Fruit fly (Drosophila melanogaster) whole organism, larva: ENCODE measurements around the gene Cpr73D.

ENCODE experiments used
- noc ChIP-seq: fragments of 200-800 bp; sonication (Bioruptor generic); optimal IDR thresholded peaks from 3 replicates; lab custom pipeline; 2019; ENCODE audit warnings: missing biosample characterization, mild to moderate bottlenecking, missing genetic modification characterization, moderate library complexity

The Cpr73D gene

DNA sequence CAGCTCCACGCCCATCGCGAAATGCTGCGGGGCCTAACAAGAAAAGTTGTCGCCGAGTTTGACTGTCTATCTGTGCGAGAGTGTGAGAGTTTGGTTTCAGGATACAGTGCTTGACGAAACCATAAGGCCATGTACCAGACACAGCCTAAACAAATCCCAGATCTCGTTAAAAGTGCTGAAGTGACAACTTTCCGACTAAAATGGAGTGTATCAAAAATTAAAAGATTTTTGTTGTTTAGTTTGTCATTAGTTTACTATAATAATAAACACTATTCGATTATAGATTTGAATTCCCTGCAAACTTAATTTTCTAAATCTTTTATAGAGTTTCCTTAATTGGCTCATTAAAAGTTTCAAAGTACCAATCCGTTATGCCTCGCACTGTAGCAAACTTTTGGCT lies 63.8 kb downstream of the Cpr73D start:
- TF ChIP-seq noc (tag; lab: Kevin White, UChicago) = peak; percentile 40

- no peak for TF ChIP-seq noc (tag; lab: Kevin White, UChicago)
These were observed 64.7 kb downstream of the Cpr73D start for dm6 chr3L:16892728-16893271.

DNA sequence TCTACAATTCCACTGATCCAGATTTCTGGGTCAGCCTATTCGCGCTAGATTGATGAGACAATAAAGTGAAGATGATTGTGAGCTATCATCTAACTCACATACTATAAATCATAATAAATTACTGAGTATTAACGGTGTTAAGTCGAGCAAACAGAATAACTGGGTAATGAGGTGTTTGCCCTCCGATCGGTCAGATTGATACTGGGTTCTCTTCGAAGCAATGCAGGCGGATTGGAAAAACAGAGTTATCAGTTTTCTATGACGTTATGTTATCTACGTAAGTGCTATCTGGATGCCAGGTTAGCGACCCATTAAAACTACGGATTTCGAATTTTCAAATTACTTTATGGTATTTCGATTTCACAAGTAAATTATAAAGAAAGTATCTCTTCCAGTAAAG lies 65.6 kb downstream of the Cpr73D start:
- no peak for TF ChIP-seq noc (tag; lab: Kevin White, UChicago)

dm6 chr3L:16890650-16891336 lies 66.7 kb downstream of the Cpr73D start:
- TF ChIP-seq noc (tag; lab: Kevin White, UChicago) = peak; percentile 23

DNA sequence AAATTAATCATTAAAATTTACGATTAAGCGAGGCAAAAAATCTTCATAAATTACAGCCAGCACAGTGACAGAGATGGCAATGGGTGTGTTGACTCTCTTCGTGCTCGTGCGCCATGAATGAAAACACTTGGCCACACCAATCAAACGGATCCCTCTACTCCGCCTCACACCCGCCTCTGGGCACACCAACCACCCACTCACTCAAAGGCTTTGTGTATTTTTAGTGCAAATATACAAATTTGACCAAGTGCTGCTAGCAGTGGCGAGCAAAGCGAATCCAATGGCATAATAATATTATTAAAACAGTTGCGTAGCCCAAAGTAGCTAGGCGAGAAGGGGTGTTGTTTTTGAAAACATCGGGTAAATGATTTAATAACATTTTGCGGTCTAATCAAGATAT lies 67.9 kb downstream of the Cpr73D start:
- no peak for TF ChIP-seq noc (tag; lab: Kevin White, UChicago)
